Worm (Caenorhabditis elegans) whole organism, L1 larva: ENCODE data around the gene ceh-32.

Experiments used
- C34B4.2 ChIP-seq: sonication (generic microtip); optimal IDR thresholded peaks from 2 replicates; lab custom pipeline; 2017; ENCODE audit warnings: mild to moderate bottlenecking, missing genetic modification characterization, missing compliant biosample characterization
- F16B12.6 ChIP-seq: fragments of 150-350 bp; optimal IDR thresholded peaks from 2 replicates; lab custom pipeline; 2014; ENCODE audit warnings: missing biosample characterization, missing genetic modification characterization
- aha-1 ChIP-seq: fragments of 150-350 bp; optimal IDR thresholded peaks from 2 replicates; lab custom pipeline; 2014; ENCODE audit warnings: missing biosample characterization, missing genetic modification characterization
- alr-1 ChIP-seq: fragments of 200-800 bp; sonication (Bioruptor generic); optimal IDR thresholded peaks from 2 replicates; lab custom pipeline; 2018; ENCODE audit warnings: borderline replicate concordance, mild to moderate bottlenecking, missing genetic modification characterization, missing compliant biosample characterization
- ama-1 ChIP-seq: fragments of 150-350 bp; optimal IDR thresholded peaks from 2 replicates; lab custom pipeline; 2014
- blmp-1 ChIP-seq: fragments of 150-350 bp; optimal IDR thresholded peaks from 2 replicates; lab custom pipeline; 2014; ENCODE audit warnings: missing biosample characterization, missing genetic modification characterization
- ceh-8 ChIP-seq: fragments of 200-800 bp; sonication (Bioruptor generic); optimal IDR thresholded peaks from 2 replicates; lab custom pipeline; 2018; ENCODE audit warnings: mild to moderate bottlenecking, missing genetic modification characterization, moderate library complexity, missing compliant biosample characterization
- ceh-82 ChIP-seq, 3 experiments: fragments of 150-350 bp in 1 of 3; sonication (generic microtip) in 2 of 3; optimal IDR thresholded peaks; 2 replicates each; lab custom pipeline; 2014 to 2017; ENCODE audit warnings: missing biosample characterization in 3 of 3, missing genetic modification characterization in 3 of 3
- ceh-88 ChIP-seq: fragments of 200-800 bp; sonication (Bioruptor generic); IDR thresholded peaks from 2 replicates; pipeline ENCODE4 v1.3.6; 2022; ENCODE audit warnings: missing genetic modification characterization, missing compliant biosample characterization
- efl-1 ChIP-seq, 4 experiments: fragments of 150-350 bp; optimal IDR thresholded peaks in 3 of 4; peaks in 1 of 4; 1 replicate in 1 of 4; 2 replicates in 3 of 4; lab custom pipeline; 2014; ENCODE audit warnings: missing biosample characterization in 2 of 4, missing genetic modification characterization in 2 of 4, missing genetic modification reagents in 2 of 4
- egl-27 ChIP-seq, 2 experiments: fragments of 150-350 bp in 1 of 2; sonication (generic microtip); optimal IDR thresholded peaks; 3 replicates each; lab custom pipeline; 2017 to 2018; ENCODE audit warnings: missing biosample characterization in 2 of 2, missing genetic modification characterization in 2 of 2, missing genetic modification reagents in 2 of 2
- elt-2 ChIP-seq: sonication (generic microtip); optimal IDR thresholded peaks from 2 replicates; lab custom pipeline; 2016; ENCODE audit warnings: missing genetic modification characterization, mild to moderate bottlenecking, inconsistent platforms, missing compliant biosample characterization, missing genetic modification reagents
- elt-3 ChIP-seq, 6 experiments: fragments of 150-350 bp in 1 of 6; sonication (generic microtip); optimal IDR thresholded peaks; 2 replicates each; lab custom pipeline; 2017 to 2018; ENCODE audit warnings: missing biosample characterization in 6 of 6, missing genetic modification characterization in 6 of 6, inconsistent platforms in 1 of 6
- fkh-4 ChIP-seq: sonication (generic microtip); optimal IDR thresholded peaks from 2 replicates; lab custom pipeline; 2016; ENCODE audit warnings: missing compliant biosample characterization, missing genetic modification characterization, borderline replicate concordance
- fkh-8 ChIP-seq: sonication (generic microtip); optimal IDR thresholded peaks from 2 replicates; lab custom pipeline; 2016; ENCODE audit warnings: mild to moderate bottlenecking, missing genetic modification characterization, missing compliant biosample characterization
- hlh-17 ChIP-seq: fragments of 200-800 bp; sonication (Bioruptor generic); optimal IDR thresholded peaks from 2 replicates; lab custom pipeline; 2018; ENCODE audit warnings: missing genetic modification characterization, mild to moderate bottlenecking, missing compliant biosample characterization, moderate library complexity, borderline replicate concordance
- hpl-2 ChIP-seq: fragments of 150-350 bp; optimal IDR thresholded peaks from 2 replicates; lab custom pipeline; 2014; ENCODE audit warnings: missing biosample characterization, missing genetic modification reagents, missing genetic modification characterization
- lin-14 ChIP-seq: fragments of 200-800 bp; sonication (Bioruptor generic); optimal IDR thresholded peaks from 2 replicates; lab custom pipeline; 2018; ENCODE audit warnings: mild to moderate bottlenecking, missing genetic modification characterization, moderate library complexity, missing compliant biosample characterization
- lin-39 ChIP-seq: fragments of 150-350 bp; optimal IDR thresholded peaks from 2 replicates; lab custom pipeline; 2014; ENCODE audit warnings: missing biosample characterization, missing genetic modification reagents, missing genetic modification characterization
- lsy-2 ChIP-seq, 2 experiments: fragments of 150-350 bp; optimal IDR thresholded peaks; 2 replicates each; lab custom pipeline; 2014; ENCODE audit warnings: missing biosample characterization in 2 of 2, missing genetic modification characterization in 2 of 2
- mab-9 ChIP-seq: fragments of 200-800 bp; sonication (Bioruptor generic); IDR thresholded peaks from 2 replicates; pipeline ENCODE4 v1.3.6; 2022; ENCODE audit warnings: missing genetic modification reagents, missing genetic modification characterization, missing compliant biosample characterization
- nhr-12 ChIP-seq: sonication (generic microtip); optimal IDR thresholded peaks from 2 replicates; lab custom pipeline; 2017; ENCODE audit warnings: missing biosample characterization, missing genetic modification characterization
- nhr-19 ChIP-seq: fragments of 200-800 bp; sonication (Bioruptor generic); conservative IDR thresholded peaks from 2 replicates; pipeline ENCODE4 v1.3.6; 2022; ENCODE audit warnings: missing genetic modification characterization, missing compliant biosample characterization
- nhr-47 ChIP-seq: sonication (generic microtip); optimal IDR thresholded peaks from 2 replicates; lab custom pipeline; 2016; ENCODE audit warnings: mild to moderate bottlenecking, missing genetic modification characterization, moderate library complexity, missing compliant biosample characterization
- nhr-71 ChIP-seq: sonication (generic microtip); optimal IDR thresholded peaks from 2 replicates; lab custom pipeline; 2016; ENCODE audit warnings: mild to moderate bottlenecking, missing genetic modification characterization, moderate library complexity, missing compliant biosample characterization
- nhr-77 ChIP-seq: fragments of 150-350 bp; optimal IDR thresholded peaks from 2 replicates; lab custom pipeline; 2014; ENCODE audit warnings: missing biosample characterization, missing genetic modification characterization
- nhr-84 ChIP-seq: sonication (generic microtip); optimal IDR thresholded peaks from 2 replicates; lab custom pipeline; 2017; ENCODE audit warnings: missing biosample characterization, missing genetic modification characterization
- nhr-85 ChIP-seq: sonication (generic microtip); peaks from one replicate; lab custom pipeline; 2016; ENCODE audit warnings: missing genetic modification characterization, inconsistent platforms, missing compliant biosample characterization
- pqm-1 ChIP-seq: sonication (generic microtip); optimal IDR thresholded peaks from 3 replicates; lab custom pipeline; 2017; ENCODE audit warnings: missing biosample characterization, missing genetic modification characterization
- rnt-1 ChIP-seq: sonication (generic microtip); optimal IDR thresholded peaks from 2 replicates; lab custom pipeline; 2016; ENCODE audit warnings: mild to moderate bottlenecking, missing genetic modification characterization, moderate library complexity, missing compliant biosample characterization
- sup-37 ChIP-seq: fragments of 200-800 bp; sonication (Bioruptor generic); optimal IDR thresholded peaks from 2 replicates; lab custom pipeline; 2018; ENCODE audit warnings: mild to moderate bottlenecking, missing genetic modification characterization, missing compliant biosample characterization
- tbx-2 ChIP-seq: sonication (generic microtip); optimal IDR thresholded peaks from 2 replicates; lab custom pipeline; 2016; ENCODE audit warnings: missing genetic modification characterization, missing compliant biosample characterization
- tlp-1 ChIP-seq: fragments of 150-350 bp; optimal IDR thresholded peaks from 2 replicates; lab custom pipeline; 2014; ENCODE audit warnings: missing biosample characterization, missing genetic modification characterization
- unc-86 ChIP-seq: sonication (generic microtip); optimal IDR thresholded peaks from 2 replicates; lab custom pipeline; 2016; ENCODE audit warnings: missing genetic modification characterization, missing compliant biosample characterization
- ztf-11 ChIP-seq, 2 experiments: sonication (generic microtip); optimal IDR thresholded peaks; 2 replicates each; lab custom pipeline; 2016 to 2017; ENCODE audit warnings: missing genetic modification characterization in 2 of 2, missing biosample characterization in 1 of 2, missing compliant biosample characterization in 1 of 2

ceh-32 gene

ce11 chrV:11732049-11732448, 26.8 kb upstream of the ceh-32 start:
- TF ChIP-seq hpl-2 (GFP tag; lab: Kevin White, UChicago), result no peak
- TF ChIP-seq lin-39 (tag; lab: Kevin White, UChicago), result no peak
- no peak for TF ChIP-seq ceh-8 (GFP tag; lab: Kevin White, UChicago)
- TF ChIP-seq blmp-1 (tag; lab: Kevin White, UChicago), result no peak
- no peak for TF ChIP-seq efl-1 (optimal IDR thresholded peaks at IDR 0.05; lab: Kevin White, UChicago)
- peak in 1 of 2 experiments; percentile 22 for TF ChIP-seq efl-1 (GFP tag; optimal IDR thresholded peaks at IDR 0.05 in 1 of 2; lab: Kevin White, UChicago)

- TF ChIP-seq nhr-85 (tag; lab: Kevin White, UChicago), result no peak
- no peak for TF ChIP-seq tlp-1 (tag; lab: Kevin White, UChicago)
- TF ChIP-seq C34B4.2 (tag; lab: Kevin White, UChicago), result no peak
- no peak for TF ChIP-seq nhr-12 (tag; lab: Kevin White, UChicago)
- no peak for TF ChIP-seq fkh-4 (tag; lab: Kevin White, UChicago)
- TF ChIP-seq tbx-2, result no peak
- TF ChIP-seq fkh-8 (tag; lab: Kevin White, UChicago), result no peak
- no peak for TF ChIP-seq nhr-77 (tag; lab: Kevin White, UChicago)
- no peak for TF ChIP-seq sup-37 (GFP tag; lab: Kevin White, UChicago)
- no peak for TF ChIP-seq lin-39 (tag; lab: Kevin White, UChicago)
- TF ChIP-seq nhr-47 (tag; lab: Kevin White, UChicago), result no peak
- TF ChIP-seq nhr-84 (tag; lab: Kevin White, UChicago), result no peak
- no peak for TF ChIP-seq mab-9 (GFP tag; lab: Robert Waterston, UW)
- no peak for TF ChIP-seq ceh-88
Measured at ce11 chrV:11730060-11730459, 24.9 kb upstream of the ceh-32 start, which contains the start of gene rhr-2. Gene rhr-2 (minus strand): TSS chrV:11730160.

ce11 chrV:11725971-11726370, 20.8 kb upstream of the ceh-32 start, which contains the start of gene daf-11:
Gene daf-11 (minus strand): TSS chrV:11726071.
- TF ChIP-seq ztf-11 (tag; optimal IDR thresholded peaks at IDR 0.05; lab: Kevin White, UChicago) (no peak), unc-86 (tag; lab: Kevin White, UChicago) (no peak), efl-1 (optimal IDR thresholded peaks at IDR 0.05; lab: Kevin White, UChicago) (no peak), efl-1 (GFP tag; optimal IDR thresholded peaks at IDR 0.05 in 1 of 2; lab: Kevin White, UChicago) (no peak), egl-27 (tag; optimal IDR thresholded peaks at IDR 0.05; lab: Kevin White, UChicago) (no peak), alr-1 (no peak), lsy-2 (tag; optimal IDR thresholded peaks at IDR 0.05; lab: Kevin White, UChicago) (no peak), tbx-2 (no peak), hlh-17 (GFP tag; lab: Kevin White, UChicago) (no peak), ceh-82 (tag; optimal IDR thresholded peaks at IDR 0.05; lab: Kevin White, UChicago) (no peak), aha-1 (no peak), nhr-19 (no peak), lin-14 (GFP tag; lab: Kevin White, UChicago) (no peak), pqm-1 (tag; lab: Kevin White, UChicago) (no peak), ama-1 (lab: Kevin White, UChicago) (no peak), elt-3 (tag; optimal IDR thresholded peaks at IDR 0.05; lab: Kevin White, UChicago) (no peak)

- TF ChIP-seq efl-1 (optimal IDR thresholded peaks at IDR 0.05; lab: Kevin White, UChicago) (no peak), efl-1 (GFP tag; optimal IDR thresholded peaks at IDR 0.05 in 1 of 2; lab: Kevin White, UChicago) (peak in 1 of 2 experiments; percentile 68), F16B12.6 (no peak), rnt-1 (tag; lab: Kevin White, UChicago) (no peak)
Measured at ce11 chrV:11722858-11723257, 17.7 kb upstream of the ceh-32 start.

ce11 chrV:11716930-11717329, 11.7 kb upstream of the ceh-32 start:
- TF ChIP-seq lin-39 (tag; lab: Kevin White, UChicago) (no peak), hpl-2 (GFP tag; lab: Kevin White, UChicago) (no peak), nhr-71 (no peak), elt-2 (tag; lab: Kevin White, UChicago) (peak; percentile 53), nhr-19 (no peak)
